Fruit fly (Drosophila melanogaster): ENCODE results near the gene Hsp68.

The Hsp68 gene

DNA sequence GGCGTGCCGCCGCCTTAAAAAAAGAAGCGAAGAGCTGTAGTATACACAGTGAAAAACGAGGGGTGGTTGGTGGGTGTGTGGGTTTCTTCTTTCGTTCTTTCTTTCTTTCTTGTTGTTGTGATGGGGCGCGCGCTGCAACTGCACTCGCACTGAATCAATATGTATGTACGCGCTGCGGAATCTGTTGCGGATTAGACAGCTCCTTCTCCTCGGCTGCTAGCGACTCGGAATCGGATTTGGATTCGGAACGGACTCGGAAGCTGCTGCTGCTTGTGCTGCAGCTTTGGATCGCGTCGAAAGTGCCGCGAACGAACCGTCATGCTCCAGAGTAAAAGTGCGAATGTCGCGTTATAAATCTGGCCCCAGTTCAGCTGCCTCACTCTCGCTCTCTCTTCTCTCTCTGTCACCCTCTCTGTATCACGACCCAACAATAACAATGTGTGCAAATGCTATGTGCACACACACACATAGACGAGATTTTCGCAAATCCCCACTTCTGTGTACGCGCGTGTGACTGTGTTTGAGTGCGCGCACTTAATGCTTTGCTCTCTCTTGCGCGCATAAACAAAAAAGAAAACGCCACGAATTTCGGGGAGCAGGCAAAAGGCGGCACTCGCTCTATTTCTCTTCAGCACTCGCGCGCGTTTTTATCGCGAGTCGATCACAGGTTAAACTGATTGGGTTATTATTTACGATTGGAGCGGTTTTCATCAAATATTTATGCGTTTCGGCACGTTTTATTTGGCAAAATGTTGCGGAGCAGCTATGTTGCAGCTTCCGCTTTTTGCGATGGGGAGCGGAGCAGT lies 25.9 kb downstream of the Hsp68 start (continued):
- TF ChIP-seq Hr78 (GFP tag; optimal IDR thresholded peaks at IDR 0.05) = no peak
- peak; percentile 14 for TF ChIP-seq gsb-n (tag; optimal IDR thresholded peaks at IDR 0.05)
- no peak for TF ChIP-seq Fer3 (tag; optimal IDR thresholded peaks at IDR 0.05)
- TF ChIP-seq B-H1 (GFP tag; IDR thresholded peaks at IDR 0.05) = no peak
- TF ChIP-seq pan (optimal IDR thresholded peaks at IDR 0.05) = no peak
- peak in 1 of 2 experiments; percentile 17 for TF ChIP-seq pan (GFP tag; optimal IDR thresholded peaks at IDR 0.05 in 1 of 2, IDR thresholded peaks at IDR 0.05 in 1 of 2)
- peak; percentile 31; the same call in 1 of the 2 replicates for TF ChIP-seq amos (GFP tag; IDR thresholded peaks at IDR 0.05; ENCODE audit: partially characterized antibody)
- TF ChIP-seq CG10543 (GFP tag; optimal IDR thresholded peaks at IDR 0.05) = no peak
- no peak for TF ChIP-seq kay (GFP tag; optimal IDR thresholded peaks at IDR 0.05)
- TF ChIP-seq PHDP (tag; optimal IDR thresholded peaks at IDR 0.05) = no peak
- no peak for TF ChIP-seq CG3407 (GFP tag; optimal IDR thresholded peaks at IDR 0.05)
- TF ChIP-seq CG6175 (GFP tag; IDR thresholded peaks at IDR 0.05) = 0 out of 3 replicates have a peak, but pooled peaks have one; percentile 24
- no peak for TF ChIP-seq CG8089 (GFP tag; optimal IDR thresholded peaks at IDR 0.05)
- TF ChIP-seq Deaf1 (tag; optimal IDR thresholded peaks at IDR 0.05) = peak; percentile 90
- peak in 1 of 2 experiments; percentile 3 for TF ChIP-seq dpn (GFP tag; optimal IDR thresholded peaks at IDR 0.05)
- TF ChIP-seq H2.0 (GFP tag; IDR thresholded peaks at IDR 0.05) = no peak
- TF ChIP-seq CG3281 (GFP tag; optimal IDR thresholded peaks at IDR 0.05) = peak; percentile 6

DNA sequence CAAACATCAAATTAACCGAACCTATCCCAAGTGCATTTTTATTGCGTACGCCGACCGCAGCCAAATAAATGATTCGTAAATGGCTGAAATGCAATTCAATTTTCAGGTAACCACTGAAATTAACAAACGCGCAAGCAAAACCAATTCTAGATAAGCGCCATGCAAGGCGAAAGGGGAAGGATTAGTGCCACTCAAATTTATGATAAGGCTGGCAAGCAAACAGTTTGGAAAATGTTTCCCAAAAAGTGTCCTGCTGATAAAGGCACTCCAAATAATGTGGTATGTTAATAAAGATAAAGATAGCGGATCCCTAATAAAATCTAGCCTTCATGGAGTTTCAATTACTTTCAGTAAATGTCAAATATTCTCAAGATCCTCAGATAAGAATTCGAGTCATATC lies 29.9 kb downstream of the Hsp68 start:
- TF ChIP-seq CG12071 (GFP tag; optimal IDR thresholded peaks at IDR 0.05) (no peak), h (optimal IDR thresholded peaks at IDR 0.05) (no peak), ken (GFP tag; IDR thresholded peaks at IDR 0.05) (no peak), insv (GFP tag; optimal IDR thresholded peaks at IDR 0.05) (no peak), CG9932 (GFP tag; IDR thresholded peaks at IDR 0.05) (no peak), pros (GFP tag; optimal IDR thresholded peaks at IDR 0.05) (no peak), CG15479 (GFP tag; optimal IDR thresholded peaks at IDR 0.05) (peak; percentile 92), CG30431 (GFP tag; optimal IDR thresholded peaks at IDR 0.05) (no peak), Fer2 (tag; optimal IDR thresholded peaks at IDR 0.05) (no peak), lilli (GFP tag; optimal IDR thresholded peaks at IDR 0.05) (no peak), grn (GFP tag; optimal IDR thresholded peaks at IDR 0.05) (peak; percentile 7), CG18599 (GFP tag; optimal IDR thresholded peaks at IDR 0.05) (no peak), otp (GFP tag; IDR thresholded peaks at IDR 0.05) (no peak)

DNA sequence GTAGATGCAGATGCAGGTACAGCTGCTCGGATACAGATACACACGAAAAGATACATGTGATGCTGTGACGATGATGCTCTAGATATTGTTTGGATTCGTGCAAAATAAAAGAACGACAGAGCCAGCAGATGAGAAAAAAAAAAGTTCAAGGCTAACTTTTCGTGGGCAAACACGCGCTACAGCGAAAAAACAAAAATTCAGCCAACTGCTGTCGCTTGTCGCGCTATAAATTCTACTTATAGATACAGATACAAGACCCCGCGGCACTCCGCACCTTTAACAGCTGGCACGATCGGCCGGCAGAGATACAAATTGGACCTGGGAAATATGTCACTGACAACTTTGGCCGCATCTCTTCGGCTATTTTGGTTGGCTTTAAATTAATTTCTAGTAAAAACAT lies 30.6 kb downstream of the Hsp68 start:
- TF ChIP-seq cwo (GFP tag; optimal IDR thresholded peaks at IDR 0.05) = peak; percentile 51
- peak; percentile 48 for TF ChIP-seq crol (GFP tag; IDR thresholded peaks at IDR 0.05)
- no peak for TF ChIP-seq HHEX (GFP tag; optimal IDR thresholded peaks at IDR 0.05)
- no peak for TF ChIP-seq pita (GFP tag; optimal IDR thresholded peaks at IDR 0.05)
- TF ChIP-seq sd (tag; optimal IDR thresholded peaks at IDR 0.05) = peak; percentile 71
- TF ChIP-seq ftz-f1 (GFP tag; optimal IDR thresholded peaks at IDR 0.05) = peak; percentile 66
- peak; percentile 78 for TF ChIP-seq nau (GFP tag; optimal IDR thresholded peaks at IDR 0.05)
- 0 out of 4 replicates have a peak, but pooled peaks have one; percentile 41 for TF ChIP-seq chinmo (GFP tag; IDR thresholded peaks at IDR 0.05; ENCODE audit: partially characterized antibody)
- TF ChIP-seq CG10543 (GFP tag; optimal IDR thresholded peaks at IDR 0.05) = peak; percentile 68
- TF ChIP-seq amos (GFP tag; IDR thresholded peaks at IDR 0.05; ENCODE audit: partially characterized antibody) = 0 out of 2 replicates have a peak, but pooled peaks have one; percentile 8

All from whole organism, embryonic.